Worm (Caenorhabditis elegans): ENCODE results near the gene pitr-5.

pitr-5 gene

ce11 chrV:7201353-7201752 is 16.7 kb downstream of the pitr-5 start:
- TF ChIP-seq vab-15 (tag; optimal IDR thresholded peaks at IDR 0.05) (no peak), unc-30 (tag; optimal IDR thresholded peaks at IDR 0.05) (no peak), unc-130 (tag; optimal IDR thresholded peaks at IDR 0.05) (no peak), efl-1 (optimal IDR thresholded peaks at IDR 0.05) (no peak), efl-1 (GFP tag; optimal IDR thresholded peaks at IDR 0.05 in 1 of 2) (peak in 1 of 2 experiments; percentile 21)

- TF ChIP-seq nhr-237 (tag; optimal IDR thresholded peaks at IDR 0.05) (no peak), hlh-17 (GFP tag; optimal IDR thresholded peaks at IDR 0.05; ENCODE audit: borderline replicate concordance) (no peak), lin-39 (tag; optimal IDR thresholded peaks at IDR 0.05) (no peak), snu-23 (GFP tag; optimal IDR thresholded peaks at IDR 0.05) (no peak), zag-1 (tag; optimal IDR thresholded peaks at IDR 0.05) (no peak), efl-1 (optimal IDR thresholded peaks at IDR 0.05) (no peak), efl-1 (GFP tag; optimal IDR thresholded peaks at IDR 0.05 in 1 of 2) (peak in 1 of 2 experiments; percentile 82), lir-3 (tag; optimal IDR thresholded peaks at IDR 0.05; ENCODE audit: poor library complexity) (no peak)
These were observed 24.4 kb downstream of the pitr-5 start for ce11 chrV:7209001-7209400.

- TF ChIP-seq efl-3 (GFP tag; optimal IDR thresholded peaks at IDR 0.05) (no peak), fkh-4 (tag; optimal IDR thresholded peaks at IDR 0.05; ENCODE audit: borderline replicate concordance) (no peak), mep-1 (tag; optimal IDR thresholded peaks at IDR 0.05) (no peak), snu-23 (GFP tag; optimal IDR thresholded peaks at IDR 0.05) (no peak), hlh-17 (GFP tag; optimal IDR thresholded peaks at IDR 0.05; ENCODE audit: borderline replicate concordance) (no peak), mab-9 (GFP tag; IDR thresholded peaks at IDR 0.05) (no peak), fkh-8 (tag; optimal IDR thresholded peaks at IDR 0.05) (no peak), alr-1 (tag; optimal IDR thresholded peaks at IDR 0.05; ENCODE audit: borderline replicate concordance) (no peak), egl-13 (tag; optimal IDR thresholded peaks at IDR 0.05) (no peak), ama-1 (optimal IDR thresholded peaks at IDR 0.05) (no peak), ceh-63 (GFP tag; optimal IDR thresholded peaks at IDR 0.05) (no peak), C34B4.2 (tag; optimal IDR thresholded peaks at IDR 0.05) (no peak), Y116A8C.19 (tag; optimal IDR thresholded peaks at IDR 0.05; ENCODE audit: borderline replicate concordance) (no peak), sptf-1 (tag; optimal IDR thresholded peaks at IDR 0.05) (no peak), unc-62 (GFP tag; optimal IDR thresholded peaks at IDR 0.05) (no peak), nhr-71 (tag; optimal IDR thresholded peaks at IDR 0.05) (no peak), nhr-47 (tag; optimal IDR thresholded peaks at IDR 0.05) (no peak), nhr-76 (tag; optimal IDR thresholded peaks at IDR 0.05) (no peak)
These were observed 30.2 kb downstream of the pitr-5 start, which contains the start of gene soap-1 for ce11 chrV:7214802-7215201. Gene soap-1 (minus strand): TSS chrV:7214902.

- peak in 1 of 2 experiments; percentile 22 for TF ChIP-seq lsy-2 (tag; optimal IDR thresholded peaks at IDR 0.05)
- TF ChIP-seq lir-3 (tag; optimal IDR thresholded peaks at IDR 0.05; ENCODE audit: poor library complexity), result no peak
- TF ChIP-seq efl-1 (optimal IDR thresholded peaks at IDR 0.05), result peak; percentile 4 to 11
- TF ChIP-seq efl-1 (GFP tag; optimal IDR thresholded peaks at IDR 0.05 in 1 of 2), result no peak
- TF ChIP-seq lin-14 (GFP tag; optimal IDR thresholded peaks at IDR 0.05), result peak; percentile 54
- TF ChIP-seq ceh-82 (tag; optimal IDR thresholded peaks at IDR 0.05), result peak in 1 of 3 experiments; percentile 19
- peak; percentile 20 for TF ChIP-seq isw-1 (GFP tag; IDR thresholded peaks at IDR 0.05)
- peak; percentile 1 for TF ChIP-seq unc-86 (tag; optimal IDR thresholded peaks at IDR 0.05)
- TF ChIP-seq dpl-1 (GFP tag; optimal IDR thresholded peaks at IDR 0.05), result peak in 1 of 3 experiments; percentile 0
- TF ChIP-seq nhr-237 (tag; optimal IDR thresholded peaks at IDR 0.05), result no peak
These were observed 31.4 kb downstream of the pitr-5 start for ce11 chrV:7216016-7216415.

- TF ChIP-seq nhr-11 (tag; optimal IDR thresholded peaks at IDR 0.05) (no peak), egl-13 (tag; optimal IDR thresholded peaks at IDR 0.05) (no peak), unc-62 (GFP tag; optimal IDR thresholded peaks at IDR 0.05) (no peak), vab-15 (tag; optimal IDR thresholded peaks at IDR 0.05) (no peak), ceh-8 (GFP tag; optimal IDR thresholded peaks at IDR 0.05) (no peak), efl-1 (optimal IDR thresholded peaks at IDR 0.05) (no peak), efl-1 (GFP tag; optimal IDR thresholded peaks at IDR 0.05 in 1 of 2) (no peak), hlh-17 (GFP tag; optimal IDR thresholded peaks at IDR 0.05; ENCODE audit: borderline replicate concordance) (no peak), ceh-88 (GFP tag; IDR thresholded peaks at IDR 0.05) (no peak), ces-1 (GFP tag; optimal IDR thresholded peaks at IDR 0.05) (no peak), lin-13 (GFP tag; optimal IDR thresholded peaks at IDR 0.05) (no peak), nhr-237 (tag; optimal IDR thresholded peaks at IDR 0.05) (no peak), nhr-77 (tag; optimal IDR thresholded peaks at IDR 0.05) (no peak), nhr-12 (tag; optimal IDR thresholded peaks at IDR 0.05) (no peak), mef-2 (tag; optimal IDR thresholded peaks at IDR 0.05) (no peak)
These were observed 34.3 kb downstream of the pitr-5 start, which contains the start of gene C13F10.5 for ce11 chrV:7218988-7219387. Gene C13F10.5 (minus strand): TSS chrV:7219088.

Data from whole organism, L1 larva.